Fruit fly (Drosophila melanogaster) S2 (cell line): ENCODE results near the gene Sfp24Bd.
A peak's percentile ranks its signal among the peaks of the same experiment; 100 is the strongest.

Experiments
- CG8478 ChIP-seq: fragments of >200 bp; optimal IDR thresholded peaks from 2 replicates; lab custom pipeline; 2018
- CTCF ChIP-seq, 2 experiments: fragments of >200 bp; optimal IDR thresholded peaks; 2 replicates each; lab custom pipeline; 2018

The Sfp24Bd gene

DNA sequence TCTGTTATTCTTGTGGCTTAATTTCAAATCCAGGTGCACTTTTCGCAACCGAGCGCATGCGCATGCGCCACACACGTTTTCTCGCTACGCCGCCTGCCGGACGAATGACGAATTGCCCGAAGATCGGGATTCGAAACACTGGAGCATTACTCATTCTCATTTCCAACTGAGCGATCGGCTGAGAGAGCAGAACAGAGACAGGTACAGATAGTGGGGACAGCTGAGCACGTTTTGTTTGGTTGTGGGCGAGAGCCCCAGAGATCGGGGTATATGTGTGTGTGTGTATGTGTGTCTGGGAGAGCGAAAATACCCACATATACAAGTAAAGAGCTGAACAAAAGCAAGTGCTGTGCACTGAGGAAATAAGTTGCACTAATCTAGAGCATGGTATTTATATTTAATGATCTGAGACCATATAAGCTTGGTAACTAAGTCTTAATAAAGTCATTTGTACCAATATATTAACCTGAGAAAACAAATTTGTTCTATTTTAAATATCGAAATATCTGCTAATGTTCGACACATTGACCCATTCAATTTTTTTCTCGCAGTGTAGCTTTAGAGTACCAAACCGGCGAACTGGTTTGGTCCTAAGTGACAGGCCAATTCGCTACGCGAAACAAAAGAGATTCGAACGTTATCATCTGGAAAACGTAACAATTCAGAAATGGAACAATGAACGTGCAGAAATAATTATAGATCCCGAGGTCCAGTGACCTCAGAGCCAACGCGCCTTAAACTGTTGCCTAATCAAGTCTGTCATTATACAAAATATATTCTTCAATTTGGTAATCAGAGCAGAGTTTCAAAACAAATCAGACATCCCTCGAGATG lies 36.7 kb downstream of the Sfp24Bd start:
- TF ChIP-seq CTCF (optimal IDR thresholded peaks at IDR 0.05; lab: Kevin White, UChicago) (peak; percentile 76 to 77), CG8478 (no peak)

dm6 chr2L:3631262-3632046 lies 37.5 kb downstream of the Sfp24Bd start:
- TF ChIP-seq CTCF (optimal IDR thresholded peaks at IDR 0.05; lab: Kevin White, UChicago) (no peak), CG8478 (no peak)

dm6 chr2L:3630763-3631162 lies 38.2 kb downstream of the Sfp24Bd start:
- no peak for TF ChIP-seq CG8478
- TF ChIP-seq CTCF (optimal IDR thresholded peaks at IDR 0.05; lab: Kevin White, UChicago) = no peak

dm6 chr2L:3629466-3629865 lies 39.5 kb downstream of the Sfp24Bd start:
- TF ChIP-seq CTCF (optimal IDR thresholded peaks at IDR 0.05; lab: Kevin White, UChicago) = no peak
- no peak for TF ChIP-seq CG8478

- TF ChIP-seq CTCF (optimal IDR thresholded peaks at IDR 0.05; lab: Kevin White, UChicago) (no peak), CG8478 (no peak)
Measured at dm6 chr2L:3628819-3629218, 40.1 kb downstream of the Sfp24Bd start.

DNA sequence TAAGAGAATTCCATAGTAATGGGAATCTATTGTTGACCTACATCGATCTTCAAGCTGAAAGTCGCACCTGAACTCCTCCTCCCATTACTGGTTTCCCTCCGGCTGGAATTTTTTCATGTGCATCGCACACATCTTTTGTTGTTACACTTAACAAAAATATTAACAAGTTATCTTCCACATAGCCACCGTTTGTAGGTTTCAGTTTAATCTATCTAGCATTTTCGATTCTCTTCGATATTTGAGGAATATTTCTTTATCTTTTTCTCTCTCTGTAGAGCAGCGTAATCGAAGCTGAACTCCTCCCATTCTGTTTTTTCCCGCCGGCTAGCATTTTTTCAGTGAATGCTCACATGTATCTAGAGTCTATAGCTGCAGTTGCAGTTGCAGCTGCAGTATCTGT lies 44.1 kb downstream of the Sfp24Bd start:
- TF ChIP-seq CG8478 (no peak), CTCF (optimal IDR thresholded peaks at IDR 0.05; lab: Kevin White, UChicago) (no peak)

DNA sequence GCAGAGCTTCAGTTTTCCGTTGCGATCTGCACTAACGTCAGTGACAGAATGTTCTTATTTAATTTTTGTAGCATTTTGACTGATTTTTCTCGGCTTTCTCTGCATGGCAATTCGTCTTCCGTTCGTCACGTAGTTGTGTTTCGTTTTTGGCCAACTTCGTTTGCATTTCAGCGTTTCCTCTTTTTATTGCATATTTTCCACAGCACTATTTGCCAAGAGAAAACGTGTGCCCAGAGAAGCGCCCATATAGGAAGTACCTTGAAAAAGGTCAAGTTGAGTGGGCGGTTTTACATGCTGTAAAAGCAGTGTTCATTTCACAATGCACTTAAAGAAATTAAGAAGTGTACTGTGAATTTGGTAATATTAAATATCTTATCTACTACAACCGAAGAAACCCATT lies 47.3 kb downstream of the Sfp24Bd start, which contains the start of gene CG15418:
Gene CG15418 (minus strand): TSS at position 101 of the 400 bp plus-strand sequence.
- TF ChIP-seq CG8478 (no peak), CTCF (optimal IDR thresholded peaks at IDR 0.05; lab: Kevin White, UChicago) (no peak)

DNA sequence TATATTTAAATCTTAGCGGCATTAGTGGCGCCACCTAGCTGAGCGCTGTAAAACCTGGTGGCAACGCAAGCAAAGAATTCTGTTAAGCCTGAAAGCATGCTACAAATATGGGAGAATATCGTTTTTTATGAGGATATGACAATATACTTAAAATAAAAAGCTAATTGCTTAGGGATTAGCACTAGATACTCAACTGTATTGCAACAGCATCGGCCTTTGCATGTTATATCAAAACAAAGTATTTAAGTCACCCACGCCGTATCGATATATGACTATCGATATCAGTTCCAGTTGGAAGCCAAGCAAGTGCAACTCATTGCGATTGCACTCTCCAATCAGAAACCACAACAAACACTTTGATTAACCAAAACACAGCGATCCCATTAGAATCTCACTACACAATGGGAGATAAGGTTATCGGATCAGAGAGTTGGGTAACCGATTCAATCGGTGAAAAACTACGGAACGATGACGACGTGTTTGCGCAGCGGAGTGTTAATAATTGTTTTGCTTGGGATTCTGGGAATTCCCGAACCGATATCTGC lies 50.0 kb downstream of the Sfp24Bd start, which contains the start of gene Ugt36A1:
Gene Ugt36A1 (plus strand): TSS at position 280 of the 545 bp plus-strand sequence.
- TF ChIP-seq CG8478 = no peak
- peak; percentile 89 to 91 for TF ChIP-seq CTCF (optimal IDR thresholded peaks at IDR 0.05; lab: Kevin White, UChicago)
